Fruit fly (Drosophila melanogaster) whole organism, embryonic: Measurements from ENCODE around the gene CG32695.

Source experiments
- Abd-B ChIP-seq: fragments of 200-800 bp; sonication (Bioruptor generic); optimal IDR thresholded peaks from 2 replicates; lab custom pipeline; 2018; ENCODE audit warnings: missing biosample characterization, mild to moderate bottlenecking, missing genetic modification characterization, moderate library complexity
- Atf-2 ChIP-seq: fragments of 200-800 bp; sonication (Bioruptor generic); optimal IDR thresholded peaks from 2 replicates; lab custom pipeline; 2016; ENCODE audit warnings: missing biosample characterization, missing genetic modification characterization
- CG11560 ChIP-seq: fragments of 200-800 bp; sonication (Bioruptor generic); IDR thresholded peaks from 3 replicates; pipeline ENCODE4 v1.3.6; 2022; ENCODE audit warnings: missing biosample characterization, missing genetic modification characterization
- CG12155 ChIP-seq: fragments of 200-800 bp; sonication (Bioruptor generic); optimal IDR thresholded peaks from 3 replicates; lab custom pipeline; 2016; ENCODE audit warnings: missing biosample characterization, missing genetic modification characterization
- CG6254 ChIP-seq: fragments of 200-800 bp; sonication (Bioruptor generic); optimal IDR thresholded peaks from 3 replicates; lab custom pipeline; 2017; ENCODE audit warnings: mild to moderate bottlenecking, missing biosample characterization, missing genetic modification reagents, missing genetic modification characterization
- CG8359 ChIP-seq: fragments of 200-800 bp; sonication (Bioruptor generic); optimal IDR thresholded peaks from 2 replicates; lab custom pipeline; 2017; ENCODE audit warnings: missing biosample characterization, mild to moderate bottlenecking, missing genetic modification characterization, borderline replicate concordance
- Sox102F ChIP-seq: fragments of 200-800 bp; sonication (Bioruptor generic); optimal IDR thresholded peaks from 2 replicates; lab custom pipeline; 2018; ENCODE audit warnings: missing biosample characterization, mild to moderate bottlenecking, missing genetic modification characterization, moderate library complexity
- esg ChIP-seq: fragments of 200-800 bp; sonication (Bioruptor generic); conservative IDR thresholded peaks from 2 replicates; pipeline ENCODE4 v1.3.6; 2022; ENCODE audit warnings: missing biosample characterization, missing genetic modification characterization
- gce ChIP-seq: fragments of 200-800 bp; sonication (Bioruptor generic); IDR thresholded peaks from 3 replicates; pipeline ENCODE4 v1.3.6; 2022; ENCODE audit warnings: missing biosample characterization, missing genetic modification characterization
- mld ChIP-seq: fragments of 200-800 bp; sonication (Bioruptor generic); IDR thresholded peaks from 3 replicates; pipeline ENCODE4 v1.3.6; 2022; ENCODE audit warnings: missing biosample characterization, missing genetic modification characterization; ENCODE audit not compliant: partially characterized antibody
- nmo ChIP-seq: fragments of 200-800 bp; sonication (Bioruptor generic); optimal IDR thresholded peaks from 2 replicates; lab custom pipeline; 2018; ENCODE audit warnings: missing biosample characterization, mild to moderate bottlenecking, missing genetic modification characterization, moderate library complexity

- TF ChIP-seq mld (GFP tag; lab: Robert Waterston, UW) (no peak), CG11560 (no peak), esg (GFP tag; lab: Robert Waterston, UW) (no peak), CG8359 (GFP tag; lab: Kevin White, UChicago) (no peak), CG12155 (no peak), Abd-B (no peak), CG6254 (GFP tag; lab: Kevin White, UChicago) (no peak), gce (GFP tag; lab: Robert Waterston, UW) (no peak), Sox102F (GFP tag; lab: Kevin White, UChicago) (no peak), nmo (GFP tag; lab: Kevin White, UChicago) (no peak), Atf-2 (GFP tag; lab: Kevin White, UChicago) (no peak)
Measured at dm6 chrX:9847529-9847928, 26.3 kb downstream of the CG32695 start.
